Worm (Caenorhabditis elegans) whole organism, mixed stage, embryonic: ENCODE results near the gene ZK185.1.

ENCODE experiments used
- M03D4.4 ChIP-seq: sonication (generic microtip); optimal IDR thresholded peaks from 2 replicates; lab custom pipeline; 2017; ENCODE audit warnings: mild to moderate bottlenecking, missing genetic modification characterization, missing compliant biosample characterization
- bed-3 ChIP-seq: fragments of 200-800 bp; sonication (Bioruptor generic); optimal IDR thresholded peaks from 3 replicates; lab custom pipeline; 2018; ENCODE audit warnings: mild to moderate bottlenecking, missing genetic modification characterization, moderate library complexity, missing compliant biosample characterization
- blmp-1 ChIP-seq: fragments of 150-350 bp; optimal IDR thresholded peaks from 2 replicates; lab custom pipeline; 2014; ENCODE audit warnings: missing biosample characterization, missing genetic modification characterization
- ceh-39 ChIP-seq: fragments of 150-350 bp; optimal IDR thresholded peaks from 2 replicates; lab custom pipeline; 2014; ENCODE audit warnings: missing biosample characterization, missing genetic modification characterization
- ceh-43 ChIP-seq: fragments of 200-800 bp; sonication (Bioruptor generic); optimal IDR thresholded peaks from 2 replicates; lab custom pipeline; 2018; ENCODE audit warnings: mild to moderate bottlenecking, missing genetic modification characterization, moderate library complexity, missing compliant biosample characterization
- ces-1 ChIP-seq: fragments of 150-350 bp; optimal IDR thresholded peaks from 2 replicates; lab custom pipeline; 2014; ENCODE audit warnings: missing biosample characterization, missing genetic modification reagents, missing genetic modification characterization
- cnd-1 ChIP-seq: fragments of 200-800 bp; sonication (Bioruptor generic); optimal IDR thresholded peaks from 2 replicates; lab custom pipeline; 2018; ENCODE audit warnings: mild to moderate bottlenecking, missing genetic modification characterization, missing compliant biosample characterization
- drap-1 ChIP-seq: fragments of 200-800 bp; sonication (Bioruptor generic); optimal IDR thresholded peaks from 3 replicates; lab custom pipeline; 2018; ENCODE audit warnings: mild to moderate bottlenecking, missing genetic modification characterization, missing compliant biosample characterization
- elt-1 ChIP-seq: sonication (generic microtip); optimal IDR thresholded peaks from 2 replicates; lab custom pipeline; 2017; ENCODE audit warnings: missing genetic modification characterization, mild to moderate bottlenecking, missing compliant biosample characterization, antibody characterized with exemption, moderate library complexity, borderline replicate concordance; ENCODE audit not compliant: insufficient read depth
- elt-3 ChIP-seq: fragments of 150-350 bp; optimal IDR thresholded peaks from 2 replicates; lab custom pipeline; 2014; ENCODE audit warnings: missing biosample characterization, missing genetic modification characterization
- flh-1 ChIP-seq: fragments of 200-800 bp; sonication (Bioruptor generic); optimal IDR thresholded peaks from 2 replicates; lab custom pipeline; 2018; ENCODE audit warnings: mild to moderate bottlenecking, missing genetic modification characterization, moderate library complexity, missing compliant biosample characterization
- ham-2 ChIP-seq: fragments of 200-800 bp; sonication (Bioruptor generic); optimal IDR thresholded peaks from 2 replicates; lab custom pipeline; 2018; ENCODE audit warnings: mild to moderate bottlenecking, missing genetic modification characterization, missing compliant biosample characterization
- hlh-1 ChIP-seq: fragments of 150-350 bp; optimal IDR thresholded peaks from 2 replicates; lab custom pipeline; 2014; ENCODE audit warnings: missing biosample characterization, missing genetic modification reagents, missing genetic modification characterization
- lin-13 ChIP-seq: fragments of 150-350 bp; optimal IDR thresholded peaks from 2 replicates; lab custom pipeline; 2014; ENCODE audit warnings: missing biosample characterization, missing genetic modification characterization
- lin-32 ChIP-seq: fragments of 200-800 bp; sonication (Bioruptor generic); optimal IDR thresholded peaks from 2 replicates; lab custom pipeline; 2018; ENCODE audit warnings: mild to moderate bottlenecking, missing genetic modification characterization, missing compliant biosample characterization
- lsy-2 ChIP-seq: fragments of 150-350 bp; optimal IDR thresholded peaks from 2 replicates; lab custom pipeline; 2014; ENCODE audit warnings: missing biosample characterization, missing genetic modification characterization
- mep-1 ChIP-seq: fragments of 150-350 bp; optimal IDR thresholded peaks from 2 replicates; lab custom pipeline; 2017; ENCODE audit warnings: missing biosample characterization, missing genetic modification reagents, missing genetic modification characterization, inconsistent platforms
- mls-2 ChIP-seq: sonication (generic microtip); optimal IDR thresholded peaks from 2 replicates; lab custom pipeline; 2016; ENCODE audit warnings: mild to moderate bottlenecking, missing genetic modification characterization, moderate library complexity, missing compliant biosample characterization
- nhr-12 ChIP-seq: fragments of 150-350 bp; optimal IDR thresholded peaks from 2 replicates; lab custom pipeline; 2014; ENCODE audit warnings: missing biosample characterization, missing genetic modification characterization
- nhr-2 ChIP-seq: fragments of 150-350 bp; optimal IDR thresholded peaks from 2 replicates; lab custom pipeline; 2014; ENCODE audit warnings: missing biosample characterization, missing genetic modification characterization
- nhr-237 ChIP-seq: fragments of 150-350 bp; optimal IDR thresholded peaks from 2 replicates; lab custom pipeline; 2014; ENCODE audit warnings: missing biosample characterization, missing genetic modification characterization
- nhr-28 ChIP-seq: fragments of 150-350 bp; optimal IDR thresholded peaks from 2 replicates; lab custom pipeline; 2014; ENCODE audit warnings: missing biosample characterization, missing genetic modification characterization
- nhr-76 ChIP-seq: sonication (generic microtip); optimal IDR thresholded peaks from 2 replicates; lab custom pipeline; 2017; ENCODE audit warnings: missing biosample characterization, missing genetic modification characterization
- pha-4 ChIP-seq: fragments of 150-350 bp; optimal IDR thresholded peaks from 2 replicates; lab custom pipeline; 2018; ENCODE audit warnings: missing biosample characterization, missing genetic modification reagents, missing genetic modification characterization
- sem-2 ChIP-seq: fragments of 200-800 bp; sonication (Bioruptor generic); optimal IDR thresholded peaks from 2 replicates; lab custom pipeline; 2018; ENCODE audit warnings: mild to moderate bottlenecking, missing genetic modification characterization, missing compliant biosample characterization
- snpc-4 ChIP-seq: fragments of 150-350 bp; optimal IDR thresholded peaks from 2 replicates; lab custom pipeline; 2014; ENCODE audit warnings: missing biosample characterization, missing genetic modification characterization
- tbx-8 ChIP-seq: fragments of 200-800 bp; sonication (Bioruptor generic); optimal IDR thresholded peaks from 2 replicates; lab custom pipeline; 2018; ENCODE audit warnings: mild to moderate bottlenecking, missing genetic modification characterization, moderate library complexity, missing compliant biosample characterization
- unc-120 ChIP-seq: sonication (generic microtip); optimal IDR thresholded peaks from 2 replicates; lab custom pipeline; 2017; ENCODE audit warnings: missing genetic modification characterization, missing compliant biosample characterization; ENCODE audit not compliant: poor library complexity, severe bottlenecking
- unc-39 ChIP-seq: fragments of 150-350 bp; optimal IDR thresholded peaks from 2 replicates; lab custom pipeline; 2014; ENCODE audit warnings: missing biosample characterization, missing genetic modification characterization
- unc-62 ChIP-seq: fragments of 150-350 bp; optimal IDR thresholded peaks from 2 replicates; lab custom pipeline; 2014; ENCODE audit warnings: missing biosample characterization, missing genetic modification reagents, missing genetic modification characterization
- zip-8 ChIP-seq: fragments of 150-350 bp; optimal IDR thresholded peaks from 2 replicates; lab custom pipeline; 2014; ENCODE audit warnings: missing biosample characterization, missing genetic modification characterization
- ztf-11 ChIP-seq: fragments of 150-350 bp; optimal IDR thresholded peaks from 2 replicates; lab custom pipeline; 2014; ENCODE audit warnings: missing biosample characterization, missing genetic modification characterization

ZK185.1 gene

DNA sequence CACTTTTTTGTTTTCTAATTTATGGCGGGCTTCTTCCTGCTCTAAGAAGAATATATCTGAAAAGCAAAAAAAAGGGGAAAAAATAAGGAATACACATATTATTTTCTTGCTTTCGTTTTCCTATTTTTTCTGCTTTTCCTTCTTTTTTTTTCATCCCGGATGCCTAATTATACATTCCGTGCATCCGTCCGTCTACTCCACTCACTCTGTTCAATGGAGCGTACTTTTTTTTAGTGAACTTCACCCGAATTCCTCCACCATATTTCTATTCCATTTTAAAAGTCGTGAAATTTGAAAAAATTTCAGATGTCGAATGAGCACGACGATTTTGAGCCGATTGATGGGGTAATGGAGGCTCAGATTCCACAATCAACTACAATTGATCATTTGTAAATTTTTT is 12.1 kb upstream of the ZK185.1 start, which contains the start of gene ZK185.2:
Gene ZK185.2, plus strand, starts transcription at position 301 of the 400 bp plus-strand sequence.
- TF ChIP-seq ceh-43 (GFP tag; lab: Kevin White, UChicago) (no peak), pha-4 (no peak), drap-1 (no peak), mep-1 (tag; lab: Kevin White, UChicago) (no peak), elt-3 (tag; lab: Kevin White, UChicago) (no peak), elt-1 (tag; lab: Kevin White, UChicago) (no peak), snpc-4 (tag; lab: Kevin White, UChicago) (no peak), nhr-2 (tag; lab: Kevin White, UChicago) (no peak), nhr-12 (tag; lab: Kevin White, UChicago) (no peak)

DNA sequence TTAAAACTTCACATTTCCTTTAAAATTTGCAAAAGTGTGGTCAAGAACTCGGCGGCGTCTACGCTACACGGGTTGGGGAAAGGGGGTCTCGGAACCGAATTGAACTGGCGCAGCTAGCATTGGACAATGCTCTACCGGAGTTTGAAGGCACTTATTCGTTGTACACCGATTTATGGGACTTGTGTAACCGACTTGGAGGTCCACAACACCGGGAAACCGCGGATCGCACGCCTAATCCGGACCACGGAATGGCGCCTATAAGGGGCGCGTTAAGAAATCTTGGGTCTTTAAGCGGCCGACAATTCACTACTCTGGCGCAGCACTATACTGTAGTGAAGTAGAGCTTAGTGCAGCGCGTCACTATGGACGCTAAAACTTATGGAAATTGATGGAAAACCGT is 9.7 kb upstream of the ZK185.1 start:
- TF ChIP-seq lsy-2 = no peak
- no peak for TF ChIP-seq elt-1 (tag; lab: Kevin White, UChicago)
- no peak for TF ChIP-seq tbx-8 (GFP tag; lab: Kevin White, UChicago)
- no peak for TF ChIP-seq hlh-1
- no peak for TF ChIP-seq nhr-76
- no peak for TF ChIP-seq ham-2
- TF ChIP-seq zip-8 (tag; lab: Kevin White, UChicago) = no peak
- TF ChIP-seq ceh-43 (GFP tag; lab: Kevin White, UChicago) = no peak
- no peak for TF ChIP-seq lin-32 (GFP tag; lab: Kevin White, UChicago)
- no peak for TF ChIP-seq ztf-11 (tag; lab: Kevin White, UChicago)
- TF ChIP-seq mls-2 (tag; lab: Kevin White, UChicago) = no peak
- TF ChIP-seq bed-3 = no peak
- TF ChIP-seq lin-13 (tag; lab: Kevin White, UChicago) = no peak
- no peak for TF ChIP-seq nhr-237 (tag; lab: Kevin White, UChicago)
- TF ChIP-seq, all 35 proteins: peak for 0

DNA sequence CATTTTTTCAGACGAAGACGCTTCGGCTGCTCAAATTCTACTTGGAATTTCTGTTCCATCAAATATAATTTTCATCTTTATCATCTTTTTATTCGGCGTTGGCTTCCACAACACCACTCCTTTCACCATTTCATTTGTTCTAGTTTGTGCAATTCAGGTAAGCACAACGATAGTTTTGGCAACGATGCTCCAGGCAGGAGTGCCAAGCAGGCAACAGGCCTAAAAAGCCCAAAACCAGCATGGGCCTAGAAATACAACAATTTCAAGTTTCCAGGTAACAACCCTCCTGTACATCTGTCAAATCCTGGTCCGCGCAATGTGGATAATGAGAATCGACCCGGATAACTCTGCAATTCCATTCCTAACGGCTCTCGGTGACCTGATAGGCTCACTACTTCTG is 7.2 kb upstream of the ZK185.1 start:
- TF ChIP-seq bed-3 = no peak
- TF ChIP-seq, all 35 proteins: peak for 0

DNA sequence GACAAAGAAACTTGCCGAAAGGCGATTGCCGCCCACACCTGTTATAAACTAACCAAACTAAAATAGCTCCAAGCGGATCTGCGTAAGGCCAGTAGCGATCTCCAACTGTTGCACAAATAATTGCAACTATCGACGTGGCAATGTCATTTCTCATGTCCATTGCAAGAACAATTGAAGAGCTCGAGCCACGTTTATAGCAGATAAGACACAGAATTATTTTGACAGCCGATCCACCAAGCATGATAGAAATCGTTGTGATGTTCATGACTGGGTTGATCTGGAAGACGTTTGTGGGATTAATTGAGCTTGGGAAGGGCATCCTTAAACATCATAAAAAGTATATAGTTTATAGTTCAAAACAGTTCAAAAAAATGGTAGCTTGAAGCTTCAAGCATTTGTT is 5.4 kb upstream of the ZK185.1 start:
- TF ChIP-seq lin-32 (GFP tag; lab: Kevin White, UChicago) (no peak), nhr-237 (tag; lab: Kevin White, UChicago) (no peak), M03D4.4 (tag; lab: Kevin White, UChicago) (no peak)

DNA sequence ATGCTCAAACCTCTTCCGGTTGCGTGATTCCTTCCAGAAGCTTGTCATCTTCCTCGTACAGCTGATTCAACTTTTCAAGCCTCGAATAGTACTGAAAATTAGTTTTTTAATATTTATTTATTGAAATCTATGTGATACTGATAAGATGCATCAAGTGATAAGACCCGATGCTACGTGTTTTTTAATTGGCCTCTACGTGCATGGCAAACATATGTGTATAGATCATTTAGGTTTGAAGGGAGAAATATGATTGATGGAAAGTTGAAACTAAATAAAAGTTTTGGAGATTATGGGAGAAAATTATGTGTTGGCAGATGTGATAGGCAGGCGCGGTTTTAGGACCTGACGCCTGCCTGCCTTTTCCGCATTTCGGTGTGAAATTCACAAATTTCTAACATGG is 4.1 kb upstream of the ZK185.1 start:
- TF ChIP-seq drap-1 (no peak), bed-3 (no peak), tbx-8 (GFP tag; lab: Kevin White, UChicago) (no peak), lin-13 (tag; lab: Kevin White, UChicago) (no peak), elt-3 (tag; lab: Kevin White, UChicago) (no peak), cnd-1 (tag; lab: Kevin White, UChicago) (no peak), nhr-2 (tag; lab: Kevin White, UChicago) (no peak), blmp-1 (no peak), flh-1 (GFP tag; lab: Kevin White, UChicago) (no peak), lsy-2 (no peak), pha-4 (no peak), unc-120 (tag; lab: Kevin White, UChicago) (no peak), hlh-1 (no peak), ceh-39 (tag; lab: Kevin White, UChicago) (no peak), mep-1 (tag; lab: Kevin White, UChicago) (no peak), unc-39 (tag; lab: Kevin White, UChicago) (no peak), nhr-28 (no peak)
- TF ChIP-seq, all 35 proteins: peak for 0

DNA sequence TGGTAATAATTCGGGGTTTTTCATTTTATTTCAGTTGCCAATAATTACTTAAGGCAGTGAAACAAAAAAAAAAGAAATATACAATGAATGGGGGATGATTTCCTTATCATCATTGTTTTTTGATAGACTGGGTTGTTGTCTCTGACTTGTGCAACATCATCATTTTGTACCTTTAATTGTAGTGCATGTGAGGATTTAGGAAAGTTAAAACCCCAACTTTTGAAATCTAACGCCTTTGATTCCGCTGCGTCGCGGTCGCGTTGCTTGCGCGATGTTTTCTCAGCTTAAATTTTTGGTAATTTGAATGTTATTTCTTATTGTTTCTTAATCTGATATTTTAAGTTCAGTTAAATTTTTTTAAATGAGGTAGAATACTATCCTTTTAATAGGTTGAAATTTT is 2.5 kb upstream of the ZK185.1 start, which contains the start of gene ZK185.5:
Gene ZK185.5, minus strand, starts transcription at position 101 of the 400 bp plus-strand sequence.
- no peak for TF ChIP-seq nhr-12 (tag; lab: Kevin White, UChicago)
- TF ChIP-seq blmp-1 = no peak
- TF ChIP-seq nhr-76 = no peak
- TF ChIP-seq ces-1 (GFP tag; lab: Kevin White, UChicago) = no peak
- no peak for TF ChIP-seq cnd-1 (tag; lab: Kevin White, UChicago)
- TF ChIP-seq unc-62 = no peak
- TF ChIP-seq tbx-8 (GFP tag; lab: Kevin White, UChicago) = no peak
- TF ChIP-seq nhr-237 (tag; lab: Kevin White, UChicago) = no peak
- TF ChIP-seq unc-39 (tag; lab: Kevin White, UChicago) = no peak
- TF ChIP-seq mep-1 (tag; lab: Kevin White, UChicago) = no peak
- TF ChIP-seq elt-3 (tag; lab: Kevin White, UChicago) = no peak
- TF ChIP-seq sem-2 (GFP tag; lab: Kevin White, UChicago) = no peak
- TF ChIP-seq ztf-11 (tag; lab: Kevin White, UChicago) = no peak
- TF ChIP-seq nhr-28 = no peak
- TF ChIP-seq ceh-43 (GFP tag; lab: Kevin White, UChicago) = no peak
- TF ChIP-seq unc-120 (tag; lab: Kevin White, UChicago) = no peak
